Fruit fly (Drosophila melanogaster): ENCODE measurements around the gene CG14322.

CG14322 gene

DNA sequence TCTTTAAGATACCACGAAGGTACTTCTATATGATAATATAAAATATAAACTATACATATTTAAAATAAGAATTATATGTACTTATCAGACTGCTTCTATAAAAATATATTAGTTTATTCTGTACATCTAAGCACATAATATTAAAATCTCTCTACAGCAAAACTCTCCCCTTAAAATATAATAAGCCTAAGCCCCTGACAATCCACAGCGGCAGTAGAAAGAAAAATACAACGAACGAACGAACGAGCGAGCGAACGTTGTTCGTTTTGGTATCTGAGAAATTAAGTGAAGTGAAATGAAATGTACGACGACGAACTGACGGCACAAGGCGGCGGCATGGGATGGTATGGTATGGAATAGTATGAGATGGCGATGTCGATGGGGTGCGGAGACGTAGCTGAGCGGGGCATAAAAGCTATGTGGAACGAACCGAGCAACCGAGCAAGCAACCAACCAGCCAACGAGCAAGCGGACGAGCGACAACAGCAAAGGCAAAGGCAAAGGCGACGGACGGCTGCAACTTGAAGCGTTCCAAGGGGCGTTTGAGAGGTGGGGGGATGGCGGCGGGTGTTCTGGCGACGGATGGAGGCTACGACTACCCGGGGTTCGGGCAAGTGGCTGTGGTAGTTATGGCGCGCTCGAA lies 53.1 kb downstream of the CG14322 start (continued):
- TF ChIP-seq gsb (GFP tag; IDR thresholded peaks at IDR 0.05) (peak; percentile 97), Dll (GFP tag; IDR thresholded peaks at IDR 0.05; ENCODE audit: partially characterized antibody) (no peak), ranshi (GFP tag; IDR thresholded peaks at IDR 0.05) (peak; percentile 98), Asciz (GFP tag; optimal IDR thresholded peaks at IDR 0.05) (peak; percentile 97), CG6765 (GFP tag; optimal IDR thresholded peaks at IDR 0.05) (peak; percentile 99), tin (GFP tag; optimal IDR thresholded peaks at IDR 0.05) (peak; percentile 96), CG11085 (GFP tag; IDR thresholded peaks at IDR 0.05) (peak; percentile 96), HLH54F (GFP tag; optimal IDR thresholded peaks at IDR 0.05) (peak; percentile 82), ap (GFP tag; IDR thresholded peaks at IDR 0.05) (peak; percentile 97), Rx (GFP tag; IDR thresholded peaks at IDR 0.05) (peak; percentile 92), nom (GFP tag; optimal IDR thresholded peaks at IDR 0.05) (peak; percentile 97), Abd-B (GFP tag; optimal IDR thresholded peaks at IDR 0.05) (peak; percentile 98), Xrp1 (GFP tag; IDR thresholded peaks at IDR 0.05) (peak; percentile 99), CG13424 (tag; optimal IDR thresholded peaks at IDR 0.05) (peak; percentile 99), sob (GFP tag; IDR thresholded peaks at IDR 0.05) (peak; percentile 98), CG9932 (GFP tag; IDR thresholded peaks at IDR 0.05) (peak; percentile 99), NC2β (GFP tag; optimal IDR thresholded peaks at IDR 0.05) (peak; percentile 60), CG3163 (GFP tag; optimal IDR thresholded peaks at IDR 0.05) (peak; percentile 16), cas (GFP tag; IDR thresholded peaks at IDR 0.05) (peak; percentile 95), CG7786 (GFP tag; optimal IDR thresholded peaks at IDR 0.05) (peak; percentile 70), cg (GFP tag; optimal IDR thresholded peaks at IDR 0.05) (no peak), Ada2b (GFP tag; IDR thresholded peaks at IDR 0.05) (peak; percentile 98), Max (GFP tag; optimal IDR thresholded peaks at IDR 0.05) (peak; percentile 93), Scr (GFP tag; IDR thresholded peaks at IDR 0.05; ENCODE audit: partially characterized antibody) (no peak), mirr (GFP tag; optimal IDR thresholded peaks at IDR 0.05) (peak; percentile 33), hkb (optimal IDR thresholded peaks at IDR 0.05) (no peak), hkb (GFP tag; IDR thresholded peaks at IDR 0.05) (peak; percentile 99), CG30403 (GFP tag; optimal IDR thresholded peaks at IDR 0.05) (peak; percentile 98), CG3995 (GFP tag; optimal IDR thresholded peaks at IDR 0.05) (peak; percentile 56), Hmr (GFP tag; optimal IDR thresholded peaks at IDR 0.05) (peak; percentile 100), zfh1 (GFP tag; IDR thresholded peaks at IDR 0.05) (peak; percentile 95), ham (GFP tag; IDR thresholded peaks at IDR 0.05) (peak; percentile 93), chinmo (GFP tag; IDR thresholded peaks at IDR 0.05; ENCODE audit: partially characterized antibody) (peak; percentile 99), CG7839 (tag; optimal IDR thresholded peaks at IDR 0.05) (peak; percentile 99), dysf (GFP tag; IDR thresholded peaks at IDR 0.05) (peak; percentile 99), pho (GFP tag; optimal IDR thresholded peaks at IDR 0.05) (peak; percentile 77), gce (GFP tag; IDR thresholded peaks at IDR 0.05) (peak; percentile 96), vnd (GFP tag; IDR thresholded peaks at IDR 0.05; ENCODE audit: partially characterized antibody) (no peak), Hsf (GFP tag; optimal IDR thresholded peaks at IDR 0.05) (peak; percentile 85), fd64A (GFP tag; optimal IDR thresholded peaks at IDR 0.05) (peak; percentile 88), nerfin-2 (GFP tag; IDR thresholded peaks at IDR 0.05; ENCODE audit: partially characterized antibody) (no peak), CG18619 (GFP tag; optimal IDR thresholded peaks at IDR 0.05) (peak; percentile 99), Gsc (GFP tag; IDR thresholded peaks at IDR 0.05) (peak; percentile 89), mld (GFP tag; IDR thresholded peaks at IDR 0.05; ENCODE audit: partially characterized antibody) (no peak), insv (GFP tag; optimal IDR thresholded peaks at IDR 0.05) (peak in 1 of 2 experiments; percentile 84), hbn (GFP tag; IDR thresholded peaks at IDR 0.05; ENCODE audit: partially characterized antibody) (no peak; the same call in 1 of the 2 replicates), Fer1 (GFP tag; optimal IDR thresholded peaks at IDR 0.05) (peak; percentile 100), run (tag; optimal IDR thresholded peaks at IDR 0.05) (peak; percentile 97), dimm (GFP tag; IDR thresholded peaks at IDR 0.05) (peak; percentile 88), klu (GFP tag; IDR thresholded peaks at IDR 0.05) (peak; percentile 97)
